Fruit fly (Drosophila melanogaster) whole organism, embryonic: ENCODE results near the gene CG8142.

Source experiments
- Asciz ChIP-seq: fragments of 200-800 bp; sonication (Bioruptor generic); optimal IDR thresholded peaks from 2 replicates; lab custom pipeline; 2017; ENCODE audit warnings: missing biosample characterization, mild to moderate bottlenecking, missing genetic modification characterization, missing genetic modification reagents
- C15 ChIP-seq: fragments of 200-800 bp; sonication (Bioruptor generic); IDR thresholded peaks from 3 replicates; pipeline ENCODE4 v1.3.6; 2022; ENCODE audit warnings: missing biosample characterization, missing genetic modification characterization
- CG10267 ChIP-seq: fragments of 200-800 bp; sonication (Bioruptor generic); optimal IDR thresholded peaks from 2 replicates; lab custom pipeline; 2018; ENCODE audit warnings: missing biosample characterization, mild to moderate bottlenecking, missing genetic modification characterization, moderate library complexity
- CG10274 ChIP-seq: fragments of 200-800 bp; sonication (Bioruptor generic); optimal IDR thresholded peaks from 3 replicates; lab custom pipeline; 2017; ENCODE audit warnings: missing biosample characterization, mild to moderate bottlenecking, missing genetic modification characterization
- CG12299 ChIP-seq: fragments of 200-800 bp; sonication (Bioruptor generic); optimal IDR thresholded peaks from 2 replicates; lab custom pipeline; 2018; ENCODE audit warnings: missing biosample characterization, mild to moderate bottlenecking, missing genetic modification characterization
- CG12659 ChIP-seq: fragments of 200-800 bp; sonication (Bioruptor generic); optimal IDR thresholded peaks from 3 replicates; lab custom pipeline; 2017; ENCODE audit warnings: mild to moderate bottlenecking, missing biosample characterization, missing genetic modification reagents, missing genetic modification characterization
- CG13424 ChIP-seq: fragments of 200-800 bp; sonication (Bioruptor generic); optimal IDR thresholded peaks from 2 replicates; lab custom pipeline; 2019; ENCODE audit warnings: missing biosample characterization, mild to moderate bottlenecking, missing genetic modification characterization, moderate library complexity
- CG14710 ChIP-seq: fragments of 200-800 bp; sonication (Bioruptor generic); optimal IDR thresholded peaks from 3 replicates; lab custom pipeline; 2019; ENCODE audit warnings: missing biosample characterization, mild to moderate bottlenecking, missing genetic modification characterization, moderate library complexity
- CG16815 ChIP-seq: fragments of 200-800 bp; sonication (Bioruptor generic); optimal IDR thresholded peaks from 3 replicates; lab custom pipeline; 2017; ENCODE audit warnings: missing biosample characterization, mild to moderate bottlenecking, missing genetic modification characterization
- CG17186 ChIP-seq: fragments of 200-800 bp; sonication (Bioruptor generic); optimal IDR thresholded peaks from 3 replicates; lab custom pipeline; 2017; ENCODE audit warnings: missing biosample characterization, missing genetic modification reagents, missing genetic modification characterization
- CG17328 ChIP-seq: fragments of 200-800 bp; sonication (Bioruptor generic); IDR thresholded peaks from 2 replicates; pipeline ENCODE4 v1.3.6; 2022; ENCODE audit warnings: missing biosample characterization, missing genetic modification characterization
- CG17385 ChIP-seq: fragments of 200-800 bp; sonication (Bioruptor generic); optimal IDR thresholded peaks from 3 replicates; lab custom pipeline; 2018; ENCODE audit warnings: missing biosample characterization, mild to moderate bottlenecking, missing genetic modification characterization
- CG2712 ChIP-seq: fragments of 200-800 bp; optimal IDR thresholded peaks from 3 replicates; lab custom pipeline; 2019; ENCODE audit warnings: missing biosample characterization, mild to moderate bottlenecking, missing genetic modification characterization, moderate library complexity
- CG3847 ChIP-seq: fragments of 200-800 bp; sonication (Bioruptor generic); IDR thresholded peaks from 2 replicates; pipeline ENCODE4 v1.3.6; 2022; ENCODE audit warnings: missing biosample characterization, missing genetic modification characterization
- CG4360 ChIP-seq: fragments of 200-800 bp; sonication (Bioruptor generic); IDR thresholded peaks from 2 replicates; pipeline ENCODE4 v1.3.6; 2022; ENCODE audit warnings: missing biosample characterization, missing genetic modification characterization
- CG4854 ChIP-seq: fragments of 200-800 bp; sonication (Bioruptor generic); optimal IDR thresholded peaks from 2 replicates; lab custom pipeline; 2016; ENCODE audit warnings: missing biosample characterization, missing genetic modification characterization, inconsistent platforms
- CG6654 ChIP-seq: fragments of 200-800 bp; sonication (Bioruptor generic); optimal IDR thresholded peaks from 2 replicates; lab custom pipeline; 2017; ENCODE audit warnings: missing biosample characterization, mild to moderate bottlenecking, missing genetic modification characterization
- CG8388 ChIP-seq: fragments of 200-800 bp; sonication (Bioruptor generic); optimal IDR thresholded peaks from 2 replicates; lab custom pipeline; 2019; ENCODE audit warnings: missing biosample characterization, mild to moderate bottlenecking, missing genetic modification characterization, moderate library complexity
- CG9437 ChIP-seq: fragments of 200-800 bp; sonication (Bioruptor generic); optimal IDR thresholded peaks from 2 replicates; lab custom pipeline; 2018; ENCODE audit warnings: missing biosample characterization, mild to moderate bottlenecking, missing genetic modification characterization
- CHES-1-like ChIP-seq: fragments of 200-800 bp; sonication (Bioruptor generic); optimal IDR thresholded peaks from 2 replicates; lab custom pipeline; 2016; ENCODE audit warnings: missing biosample characterization, missing genetic modification characterization
- CoRest ChIP-seq: fragments of 200-800 bp; sonication (Bioruptor generic); optimal IDR thresholded peaks from 3 replicates; lab custom pipeline; 2018; ENCODE audit warnings: missing biosample characterization, mild to moderate bottlenecking, missing genetic modification characterization, moderate library complexity
- Doc2 ChIP-seq: fragments of 200-800 bp; sonication (Bioruptor generic); IDR thresholded peaks from 2 replicates; pipeline ENCODE4 v1.3.6; 2022; ENCODE audit warnings: missing biosample characterization, missing genetic modification characterization
- Drgx ChIP-seq: fragments of 200-800 bp; sonication (Bioruptor generic); IDR thresholded peaks from 2 replicates; pipeline ENCODE4 v1.3.6; 2022; ENCODE audit warnings: missing biosample characterization, missing genetic modification characterization
- Hmr ChIP-seq: fragments of 200-800 bp; sonication (Bioruptor generic); optimal IDR thresholded peaks from 3 replicates; lab custom pipeline; 2017; ENCODE audit warnings: mild to moderate bottlenecking, missing biosample characterization, missing genetic modification reagents, missing genetic modification characterization
- MBD-R2 ChIP-seq: fragments of 200-800 bp; sonication (Bioruptor generic); IDR thresholded peaks from 2 replicates; pipeline ENCODE4 v1.3.6; 2022; ENCODE audit warnings: missing biosample characterization, missing genetic modification characterization
- MTF-1 ChIP-seq: fragments of 200-800 bp; sonication (Bioruptor generic); optimal IDR thresholded peaks from 2 replicates; lab custom pipeline; 2018; ENCODE audit warnings: missing biosample characterization, mild to moderate bottlenecking, missing genetic modification characterization, borderline replicate concordance
- Med ChIP-seq: fragments of 200-800 bp; sonication (Bioruptor generic); peaks from one replicate; lab custom pipeline; 2016; ENCODE audit warnings: missing biosample characterization, missing genetic modification characterization, mild to moderate bottlenecking, inconsistent platforms, moderate library complexity
- Mrtf ChIP-seq: fragments of 200-800 bp; sonication (Bioruptor generic); IDR thresholded peaks from 3 replicates; pipeline ENCODE4 v1.3.6; 2022; ENCODE audit warnings: missing biosample characterization, missing genetic modification characterization
- Oaz ChIP-seq: fragments of 200-800 bp; sonication (Bioruptor generic); IDR thresholded peaks from 2 replicates; pipeline ENCODE4 v1.3.6; 2022; ENCODE audit warnings: missing biosample characterization, missing genetic modification characterization
- Side ChIP-seq: fragments of 200-800 bp; sonication (Bioruptor generic); optimal IDR thresholded peaks from 2 replicates; lab custom pipeline; 2016; ENCODE audit warnings: missing biosample characterization, missing genetic modification characterization
- YL-1 ChIP-seq: fragments of 200-800 bp; sonication (Bioruptor generic); optimal IDR thresholded peaks from 3 replicates; lab custom pipeline; 2017; ENCODE audit warnings: missing biosample characterization, mild to moderate bottlenecking, missing genetic modification characterization
- ac ChIP-seq: fragments of 200-800 bp; sonication (Bioruptor generic); optimal IDR thresholded peaks from 3 replicates; lab custom pipeline; 2017; ENCODE audit warnings: missing biosample characterization, mild to moderate bottlenecking, missing genetic modification characterization
- bowl ChIP-seq: fragments of 200-800 bp; sonication (Bioruptor generic); IDR thresholded peaks from 2 replicates; pipeline ENCODE4 v1.3.6; 2022; ENCODE audit warnings: missing biosample characterization, missing genetic modification characterization
- cas ChIP-seq: fragments of 200-800 bp; sonication (Bioruptor generic); IDR thresholded peaks from 2 replicates; pipeline ENCODE4 v1.3.6; 2022; ENCODE audit warnings: missing biosample characterization, missing genetic modification characterization
- crc ChIP-seq: fragments of 200-800 bp; sonication (Bioruptor generic); optimal IDR thresholded peaks from 2 replicates; lab custom pipeline; 2016; ENCODE audit warnings: missing biosample characterization, missing genetic modification characterization
- cwo ChIP-seq: fragments of 200-800 bp; sonication (Bioruptor generic); optimal IDR thresholded peaks from 3 replicates; lab custom pipeline; 2017; ENCODE audit warnings: missing biosample characterization, missing genetic modification characterization, mild to moderate bottlenecking, moderate library complexity, missing genetic modification reagents
- gce ChIP-seq: fragments of 200-800 bp; sonication (Bioruptor generic); IDR thresholded peaks from 3 replicates; pipeline ENCODE4 v1.3.6; 2022; ENCODE audit warnings: missing biosample characterization, missing genetic modification characterization
- gem ChIP-seq: fragments of 200-800 bp; sonication (Bioruptor generic); optimal IDR thresholded peaks from 2 replicates; lab custom pipeline; 2019; ENCODE audit warnings: missing biosample characterization, mild to moderate bottlenecking, missing genetic modification characterization, moderate library complexity
- hb ChIP-seq: fragments of 200-800 bp; sonication (Bioruptor generic); IDR thresholded peaks from 3 replicates; pipeline ENCODE4 v1.3.6; 2022; ENCODE audit warnings: missing biosample characterization, missing genetic modification characterization; ENCODE audit not compliant: partially characterized antibody
- lilli ChIP-seq: fragments of 200-800 bp; sonication (Bioruptor generic); optimal IDR thresholded peaks from 3 replicates; lab custom pipeline; 2016; ENCODE audit warnings: missing biosample characterization, missing genetic modification characterization
- lmd ChIP-seq: fragments of 200-800 bp; sonication (Bioruptor generic); IDR thresholded peaks from 2 replicates; pipeline ENCODE4 v1.3.6; 2022; ENCODE audit warnings: missing biosample characterization, missing genetic modification characterization
- org-1 ChIP-seq: fragments of 200-800 bp; sonication (Bioruptor generic); optimal IDR thresholded peaks from 2 replicates; lab custom pipeline; 2017; ENCODE audit warnings: missing biosample characterization, missing genetic modification characterization
- otp ChIP-seq: fragments of 200-800 bp; sonication (Bioruptor generic); IDR thresholded peaks from 3 replicates; pipeline ENCODE4, ENCODE4 v1.3.6; 2022; ENCODE audit warnings: missing biosample characterization, missing genetic modification characterization
- pan ChIP-seq, 4 experiments: fragments of >200 bp in 3 of 4; fragments of 200-800 bp in 1 of 4; sonication (Bioruptor generic) in 1 of 4; optimal IDR thresholded peaks in 3 of 4; IDR thresholded peaks in 1 of 4; 2 replicates each; pipeline versions ENCODE4 v1.3.6 to Lab custom; 2017 to 2022; ENCODE audit warnings: missing biosample characterization in 2 of 4, missing genetic modification characterization in 2 of 4, mixed read lengths in 1 of 4
- ranshi ChIP-seq: fragments of 200-800 bp; sonication (Bioruptor generic); IDR thresholded peaks from 2 replicates; pipeline ENCODE4 v1.3.6; 2022; ENCODE audit warnings: missing biosample characterization, missing genetic modification characterization
- so ChIP-seq: fragments of 200-800 bp; sonication (Bioruptor generic); IDR thresholded peaks from 3 replicates; pipeline ENCODE4 v1.3.6; 2022; ENCODE audit warnings: missing biosample characterization, missing genetic modification characterization
- stwl ChIP-seq: fragments of 200-800 bp; sonication (Bioruptor generic); optimal IDR thresholded peaks from 3 replicates; lab custom pipeline; 2018; ENCODE audit warnings: missing biosample characterization, mild to moderate bottlenecking, missing genetic modification characterization, moderate library complexity

Gene CG8142

dm6 chrX:17860711-17861110 is 16.2 kb upstream of the CG8142 start, which contains the start of the genes Arp8 and CG6769 (continued):
- TF ChIP-seq so (GFP tag; lab: Robert Waterston, UW) = no peak
- no peak for TF ChIP-seq hb
- peak; percentile 40 for TF ChIP-seq CoRest (tag; lab: Kevin White, UChicago)
- TF ChIP-seq CG4854 = no peak
- no peak for TF ChIP-seq C15 (GFP tag; lab: Robert Waterston, UW)
- TF ChIP-seq cas (GFP tag; lab: Robert Waterston, UW) = no peak
- no peak for TF ChIP-seq MTF-1 (GFP tag; lab: Kevin White, UChicago)
- TF ChIP-seq ac (GFP tag; lab: Kevin White, UChicago) = no peak
- peak; percentile 40 for TF ChIP-seq gem (tag; lab: Kevin White, UChicago)
- TF ChIP-seq CG14710 = peak; percentile 61
- peak; percentile 19 for TF ChIP-seq CG2712 (tag; lab: Kevin White, UChicago)
- no peak for TF ChIP-seq Asciz (GFP tag; lab: Kevin White, UChicago)
- no peak for TF ChIP-seq org-1
- TF ChIP-seq CG17385 (GFP tag; lab: Kevin White, UChicago) = no peak
- TF ChIP-seq CG8388 (GFP tag; lab: Kevin White, UChicago) = peak; percentile 11
- no peak for TF ChIP-seq ranshi (GFP tag; lab: Robert Waterston, UW)
- no peak for TF ChIP-seq lmd
- TF ChIP-seq crc (GFP tag; lab: Kevin White, UChicago) = no peak
- TF ChIP-seq stwl (tag; lab: Kevin White, UChicago) = peak; percentile 42
- no peak for TF ChIP-seq gce (GFP tag; lab: Robert Waterston, UW)
- TF ChIP-seq CG12659 (GFP tag; lab: Kevin White, UChicago) = peak; percentile 32
- no peak for TF ChIP-seq Mrtf
- TF ChIP-seq CG17328 (GFP tag; lab: Robert Waterston, UW) = no peak
- no peak for TF ChIP-seq CG10274 (GFP tag; lab: Kevin White, UChicago)
- peak; percentile 18; the same call in 1 of the 2 replicates for TF ChIP-seq CG3847 (GFP tag; lab: Robert Waterston, UW)
- no peak for TF ChIP-seq CG6654 (GFP tag; lab: Kevin White, UChicago)
- no peak for TF ChIP-seq Doc2 (GFP tag; lab: Robert Waterston, UW)

- no peak for TF ChIP-seq cwo (GFP tag; lab: Kevin White, UChicago)
- peak; percentile 55 for TF ChIP-seq CG10267 (tag; lab: Kevin White, UChicago)
- TF ChIP-seq CG9437 (GFP tag; lab: Kevin White, UChicago) = no peak
- peak; percentile 46 for TF ChIP-seq MBD-R2 (GFP tag; lab: Robert Waterston, UW)
- TF ChIP-seq CG4360 (GFP tag; lab: Robert Waterston, UW) = no peak
- peak; percentile 57 for TF ChIP-seq Med (GFP tag; lab: Kevin White, UChicago)
- TF ChIP-seq stwl (tag; lab: Kevin White, UChicago) = peak; percentile 48
- 0 out of 2 replicates have a peak, but pooled peaks have one; percentile 17 for TF ChIP-seq bowl (GFP tag; lab: Robert Waterston, UW)
Measured at dm6 chrX:17857809-17858208, 13.3 kb upstream of the CG8142 start.

- TF ChIP-seq YL-1 = no peak
- no peak for TF ChIP-seq Side (GFP tag; lab: Kevin White, UChicago)
- TF ChIP-seq CG17186 = peak; percentile 1
- no peak for TF ChIP-seq Oaz (GFP tag; lab: Robert Waterston, UW)
- TF ChIP-seq lilli (GFP tag; lab: Kevin White, UChicago) = peak; percentile 10
- peak; percentile 17 for TF ChIP-seq CG12299
- no peak for TF ChIP-seq cas (GFP tag; lab: Robert Waterston, UW)
- no peak for TF ChIP-seq pan (optimal IDR thresholded peaks at IDR 0.05; lab: Kevin White, UChicago)
- no peak for TF ChIP-seq pan (GFP tag; optimal IDR thresholded peaks at IDR 0.05 in 1 of 2, IDR thresholded peaks at IDR 0.05 in 1 of 2)
- TF ChIP-seq Hmr (GFP tag; lab: Kevin White, UChicago) = peak; percentile 2
- TF ChIP-seq CG16815 (GFP tag; lab: Kevin White, UChicago) = no peak
- no peak for TF ChIP-seq CHES-1-like
- TF ChIP-seq otp = no peak
- TF ChIP-seq CG13424 (tag; lab: Kevin White, UChicago) = peak; percentile 44
- peak; percentile 39; the same call in 1 of the 2 replicates for TF ChIP-seq Drgx (GFP tag; lab: Robert Waterston, UW)
Measured at dm6 chrX:17856458-17857277, 12.2 kb upstream of the CG8142 start, which contains the start of gene Srx. Gene Srx (plus strand): TSS chrX:17856974.
